Worm (Caenorhabditis elegans) whole organism, L1 larva: Measurements from ENCODE around the gene glb-15.

Source experiments
- C16A3.4 ChIP-seq: fragments of 150-350 bp; optimal IDR thresholded peaks from 2 replicates; lab custom pipeline; 2014; ENCODE audit warnings: missing biosample characterization, missing genetic modification characterization
- C34B4.2 ChIP-seq: sonication (generic microtip); optimal IDR thresholded peaks from 2 replicates; lab custom pipeline; 2017; ENCODE audit warnings: mild to moderate bottlenecking, missing genetic modification characterization, missing compliant biosample characterization
- Y116A8C.19 ChIP-seq: sonication (generic microtip); optimal IDR thresholded peaks from 2 replicates; lab custom pipeline; 2016; ENCODE audit warnings: missing compliant biosample characterization, missing genetic modification characterization, borderline replicate concordance
- ceh-82 ChIP-seq, 3 experiments: fragments of 150-350 bp in 1 of 3; sonication (generic microtip) in 2 of 3; optimal IDR thresholded peaks; 2 replicates each; lab custom pipeline; 2014 to 2017; ENCODE audit warnings: missing biosample characterization in 3 of 3, missing genetic modification characterization in 3 of 3
- ceh-88 ChIP-seq: fragments of 200-800 bp; sonication (Bioruptor generic); IDR thresholded peaks from 2 replicates; pipeline ENCODE4 v1.3.6; 2022; ENCODE audit warnings: missing genetic modification characterization, missing compliant biosample characterization
- ceh-90 ChIP-seq: sonication (generic microtip); optimal IDR thresholded peaks from 2 replicates; lab custom pipeline; 2016; ENCODE audit warnings: missing genetic modification characterization, missing compliant biosample characterization
- ces-1 ChIP-seq: fragments of 150-350 bp; optimal IDR thresholded peaks from 2 replicates; lab custom pipeline; 2014; ENCODE audit warnings: missing biosample characterization, missing genetic modification reagents, missing genetic modification characterization
- dpl-1 ChIP-seq, 3 experiments: fragments of 150-350 bp in 2 of 3; sonication (generic microtip) in 1 of 3; optimal IDR thresholded peaks; 2 replicates each; lab custom pipeline; 2014 to 2017; ENCODE audit warnings: missing biosample characterization in 3 of 3, missing genetic modification characterization in 3 of 3, missing genetic modification reagents in 3 of 3
- dsc-1 ChIP-seq: sonication (generic microtip); optimal IDR thresholded peaks from 2 replicates; lab custom pipeline; 2016; ENCODE audit warnings: mild to moderate bottlenecking, missing genetic modification characterization, missing compliant biosample characterization
- efl-3 ChIP-seq: fragments of 200-800 bp; sonication (Bioruptor generic); optimal IDR thresholded peaks from 2 replicates; lab custom pipeline; 2018; ENCODE audit warnings: mild to moderate bottlenecking, missing genetic modification characterization, missing compliant biosample characterization
- elt-2 ChIP-seq: sonication (generic microtip); optimal IDR thresholded peaks from 2 replicates; lab custom pipeline; 2016; ENCODE audit warnings: missing genetic modification characterization, mild to moderate bottlenecking, inconsistent platforms, missing compliant biosample characterization, missing genetic modification reagents
- elt-3 ChIP-seq, 6 experiments: fragments of 150-350 bp in 1 of 6; sonication (generic microtip); optimal IDR thresholded peaks; 2 replicates each; lab custom pipeline; 2017 to 2018; ENCODE audit warnings: missing biosample characterization in 6 of 6, missing genetic modification characterization in 6 of 6, inconsistent platforms in 1 of 6
- fos-1 ChIP-seq: fragments of 150-350 bp; optimal IDR thresholded peaks from 2 replicates; lab custom pipeline; 2014; ENCODE audit warnings: missing biosample characterization, missing genetic modification characterization
- grh-1 ChIP-seq: fragments of 200-800 bp; sonication (Bioruptor generic); IDR thresholded peaks from 2 replicates; pipeline ENCODE4 v1.3.6; 2022; ENCODE audit warnings: missing genetic modification reagents, missing genetic modification characterization, missing compliant biosample characterization
- hlh-17 ChIP-seq: fragments of 200-800 bp; sonication (Bioruptor generic); optimal IDR thresholded peaks from 2 replicates; lab custom pipeline; 2018; ENCODE audit warnings: missing genetic modification characterization, mild to moderate bottlenecking, missing compliant biosample characterization, moderate library complexity, borderline replicate concordance
- lin-13 ChIP-seq: fragments of 150-350 bp; optimal IDR thresholded peaks from 2 replicates; lab custom pipeline; 2014; ENCODE audit warnings: missing biosample characterization, missing genetic modification reagents, missing genetic modification characterization
- lin-14 ChIP-seq: fragments of 200-800 bp; sonication (Bioruptor generic); optimal IDR thresholded peaks from 2 replicates; lab custom pipeline; 2018; ENCODE audit warnings: mild to moderate bottlenecking, missing genetic modification characterization, moderate library complexity, missing compliant biosample characterization
- lin-39 ChIP-seq: fragments of 150-350 bp; optimal IDR thresholded peaks from 2 replicates; lab custom pipeline; 2014; ENCODE audit warnings: missing biosample characterization, missing genetic modification reagents, missing genetic modification characterization
- lir-3 ChIP-seq: sonication (generic microtip); optimal IDR thresholded peaks from 2 replicates; lab custom pipeline; 2016; ENCODE audit warnings: mild to moderate bottlenecking, missing genetic modification characterization, moderate library complexity, missing compliant biosample characterization; ENCODE audit not compliant: poor library complexity
- mab-9 ChIP-seq: fragments of 200-800 bp; sonication (Bioruptor generic); IDR thresholded peaks from 2 replicates; pipeline ENCODE4 v1.3.6; 2022; ENCODE audit warnings: missing genetic modification reagents, missing genetic modification characterization, missing compliant biosample characterization
- nhr-20 ChIP-seq: sonication (generic microtip); optimal IDR thresholded peaks from 2 replicates; lab custom pipeline; 2016; ENCODE audit warnings: mild to moderate bottlenecking, missing genetic modification characterization, missing compliant biosample characterization
- nhr-47 ChIP-seq: sonication (generic microtip); optimal IDR thresholded peaks from 2 replicates; lab custom pipeline; 2016; ENCODE audit warnings: mild to moderate bottlenecking, missing genetic modification characterization, moderate library complexity, missing compliant biosample characterization
- nhr-77 ChIP-seq: fragments of 150-350 bp; optimal IDR thresholded peaks from 2 replicates; lab custom pipeline; 2014; ENCODE audit warnings: missing biosample characterization, missing genetic modification characterization
- nhr-90 ChIP-seq: sonication (generic microtip); optimal IDR thresholded peaks from 2 replicates; lab custom pipeline; 2016; ENCODE audit warnings: mild to moderate bottlenecking, missing genetic modification characterization, missing compliant biosample characterization; ENCODE audit not compliant: poor library complexity
- pax-3 ChIP-seq: fragments of 200-800 bp; sonication (Bioruptor generic); optimal IDR thresholded peaks from 2 replicates; lab custom pipeline; 2018; ENCODE audit warnings: mild to moderate bottlenecking, missing genetic modification characterization, moderate library complexity, missing compliant biosample characterization
- skn-1 ChIP-seq: fragments of 150-350 bp; optimal IDR thresholded peaks from 2 replicates; lab custom pipeline; 2014; ENCODE audit warnings: missing biosample characterization, missing genetic modification characterization
- sox-4 ChIP-seq: sonication (generic microtip); optimal IDR thresholded peaks from 2 replicates; lab custom pipeline; 2016; ENCODE audit warnings: missing genetic modification characterization, missing compliant biosample characterization
- sup-37 ChIP-seq: fragments of 200-800 bp; sonication (Bioruptor generic); optimal IDR thresholded peaks from 2 replicates; lab custom pipeline; 2018; ENCODE audit warnings: mild to moderate bottlenecking, missing genetic modification characterization, missing compliant biosample characterization
- swsn-7 ChIP-seq: sonication (generic microtip); optimal IDR thresholded peaks from 2 replicates; lab custom pipeline; 2016; ENCODE audit warnings: missing genetic modification characterization, missing compliant biosample characterization
- unc-130 ChIP-seq: fragments of 150-350 bp; optimal IDR thresholded peaks from 2 replicates; lab custom pipeline; 2017; ENCODE audit warnings: missing biosample characterization, missing genetic modification characterization, inconsistent platforms
- unc-62 ChIP-seq: fragments of 150-350 bp; optimal IDR thresholded peaks from 2 replicates; lab custom pipeline; 2014; ENCODE audit warnings: missing biosample characterization, missing genetic modification reagents, missing genetic modification characterization
- unc-86 ChIP-seq: sonication (generic microtip); optimal IDR thresholded peaks from 2 replicates; lab custom pipeline; 2016; ENCODE audit warnings: missing genetic modification characterization, missing compliant biosample characterization
- unc-98 ChIP-seq: fragments of 200-800 bp; sonication (Bioruptor generic); IDR thresholded peaks from 2 replicates; pipeline ENCODE4 v1.3.6; 2022; ENCODE audit warnings: missing genetic modification characterization, missing compliant biosample characterization
- vab-15 ChIP-seq: sonication (generic microtip); optimal IDR thresholded peaks from 2 replicates; lab custom pipeline; 2017; ENCODE audit warnings: missing genotype, mild to moderate bottlenecking, missing genetic modification characterization, missing compliant biosample characterization
- ztf-11 ChIP-seq, 2 experiments: sonication (generic microtip); optimal IDR thresholded peaks; 2 replicates each; lab custom pipeline; 2016 to 2017; ENCODE audit warnings: missing genetic modification characterization in 2 of 2, missing biosample characterization in 1 of 2, missing compliant biosample characterization in 1 of 2
- ztf-4 ChIP-seq: fragments of 150-350 bp; optimal IDR thresholded peaks from 2 replicates; lab custom pipeline; 2014; ENCODE audit warnings: missing biosample characterization, missing genetic modification characterization

glb-15 gene

DNA sequence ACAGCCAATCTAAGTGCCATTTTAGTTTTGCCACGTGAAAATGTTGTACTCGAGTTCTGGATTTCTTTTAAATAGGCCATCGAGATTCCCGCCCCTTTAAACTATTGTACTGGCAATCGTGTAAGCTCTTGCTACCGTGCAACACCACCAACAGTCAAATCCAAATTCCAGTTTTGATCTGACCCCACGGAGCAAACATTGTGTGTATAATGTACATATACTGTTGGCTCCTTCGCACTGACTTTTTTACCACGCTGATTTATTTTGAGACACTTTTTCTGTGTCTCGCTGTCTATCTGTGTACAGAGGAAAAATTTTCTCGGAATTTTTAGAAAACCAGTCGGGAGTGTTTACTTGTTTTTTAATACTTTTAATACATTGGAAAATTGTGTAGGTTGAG, 8.0 kb downstream of the glb-15 start, which contains the start of gene piit-1:
TSS of gene piit-1 (minus strand) at position 101 of the 400 bp plus-strand sequence.
- TF ChIP-seq dsc-1 (no peak), grh-1 (GFP tag; lab: Robert Waterston, UW) (no peak), vab-15 (no peak), swsn-7 (no peak), nhr-47 (tag; lab: Kevin White, UChicago) (no peak), unc-86 (tag; lab: Kevin White, UChicago) (no peak), lir-3 (tag; lab: Kevin White, UChicago) (no peak), skn-1 (no peak), nhr-90 (tag; lab: Kevin White, UChicago) (no peak), pax-3 (tag; lab: Kevin White, UChicago) (no peak), C16A3.4 (tag; lab: Kevin White, UChicago) (no peak), mab-9 (no peak), C34B4.2 (tag; lab: Kevin White, UChicago) (no peak), ceh-82 (tag; optimal IDR thresholded peaks at IDR 0.05; lab: Kevin White, UChicago) (no peak), ces-1 (GFP tag; lab: Kevin White, UChicago) (no peak), fos-1 (tag; lab: Kevin White, UChicago) (no peak)

DNA sequence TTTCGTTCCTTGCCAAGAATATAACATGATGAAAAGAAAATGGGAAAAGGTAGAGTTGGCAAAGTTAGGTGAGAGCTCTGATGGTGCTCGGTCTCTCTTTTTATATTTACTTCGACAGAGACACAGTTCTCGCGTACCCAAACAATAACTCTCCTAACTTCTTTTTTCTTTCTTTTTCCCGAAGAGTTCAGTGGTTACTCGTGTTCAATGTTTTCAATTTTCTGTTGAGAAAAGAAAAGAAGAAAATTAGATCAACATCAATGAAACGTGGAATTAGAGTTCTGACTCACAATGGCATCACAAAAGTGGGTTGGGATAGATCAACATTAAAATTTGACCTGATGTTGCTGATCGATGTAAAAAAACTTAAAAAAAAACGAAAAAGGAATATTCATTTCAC, 11.6 kb downstream of the glb-15 start, which contains the start of gene idpp-16:
TSS of gene idpp-16 (minus strand) at position 101 of the 400 bp plus-strand sequence.
- TF ChIP-seq unc-130, result no peak
- TF ChIP-seq lin-14 (GFP tag; lab: Kevin White, UChicago), result no peak
- no peak for TF ChIP-seq lin-13 (GFP tag; lab: Kevin White, UChicago)
- TF ChIP-seq sup-37, result no peak
- no peak for TF ChIP-seq unc-86 (tag; lab: Kevin White, UChicago)
- TF ChIP-seq hlh-17, result no peak
- no peak for TF ChIP-seq unc-98 (GFP tag; lab: Robert Waterston, UW)
- TF ChIP-seq unc-62, result no peak
- no peak for TF ChIP-seq nhr-20
- TF ChIP-seq efl-3 (GFP tag; lab: Kevin White, UChicago), result no peak
- TF ChIP-seq lir-3 (tag; lab: Kevin White, UChicago), result no peak
- TF ChIP-seq lin-39 (tag; lab: Kevin White, UChicago), result no peak
- no peak for TF ChIP-seq ceh-90
- TF ChIP-seq elt-3 (tag; optimal IDR thresholded peaks at IDR 0.05; lab: Kevin White, UChicago), result no peak

DNA sequence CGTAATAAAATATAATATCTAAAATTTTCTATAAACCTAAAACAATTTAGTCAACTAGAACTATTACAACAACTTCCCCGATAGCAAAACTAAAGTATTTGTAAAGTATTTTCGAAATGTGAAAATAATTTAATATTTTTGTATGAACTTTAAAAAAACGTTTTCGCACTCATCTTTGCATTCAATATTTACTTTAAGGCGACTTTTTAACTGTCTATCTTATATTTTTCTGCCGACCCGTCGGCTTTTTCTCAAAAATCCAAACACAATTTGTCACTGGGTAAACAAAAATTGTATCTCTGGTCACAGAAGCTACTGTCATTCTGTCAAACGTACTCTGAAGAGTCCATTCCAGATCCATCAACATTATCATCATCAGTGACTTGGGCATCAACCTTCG, 12.8 kb downstream of the glb-15 start:
- TF ChIP-seq nhr-77 (tag; lab: Kevin White, UChicago) (peak; percentile 32), ceh-82 (tag; optimal IDR thresholded peaks at IDR 0.05; lab: Kevin White, UChicago) (peak in 1 of 3 experiments; percentile 10), unc-130 (no peak)

DNA sequence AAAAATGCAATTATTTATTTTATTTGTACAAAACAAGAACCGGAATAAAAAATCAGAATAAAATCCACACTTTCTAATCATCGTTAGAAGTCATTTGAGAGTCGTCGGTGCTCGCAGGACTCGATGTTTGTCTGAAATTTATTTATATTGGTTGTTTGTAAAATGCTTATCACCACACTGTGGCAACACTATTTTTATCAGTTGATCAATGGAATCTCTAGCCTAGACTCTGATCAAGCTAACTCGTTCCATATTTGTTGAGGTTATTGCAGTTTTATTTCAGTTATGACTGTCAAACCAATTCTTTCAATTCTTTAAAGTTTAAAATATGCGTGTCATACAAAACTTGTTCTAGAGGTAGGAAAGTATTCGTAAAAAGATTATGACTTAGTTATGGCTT, 13.6 kb downstream of the glb-15 start, which contains the start of gene dhs-20:
TSS of gene dhs-20 (minus strand) at position 80 of the 400 bp plus-strand sequence.
- TF ChIP-seq dpl-1 (GFP tag; optimal IDR thresholded peaks at IDR 0.05; lab: Kevin White, UChicago) (no peak), Y116A8C.19 (no peak), ztf-4 (tag; lab: Kevin White, UChicago) (no peak), ceh-88 (GFP tag; lab: Robert Waterston, UW) (no peak), ztf-11 (tag; optimal IDR thresholded peaks at IDR 0.05; lab: Kevin White, UChicago) (no peak), sox-4 (tag; lab: Kevin White, UChicago) (no peak), elt-2 (tag; lab: Kevin White, UChicago) (peak; percentile 68)
- TF ChIP-seq, all 84 proteins: peak for 1
